Fruit fly (Drosophila melanogaster) whole organism, embryonic: ENCODE measurements around the gene Uck.

Experiments
- CG8359 ChIP-seq: fragments of 200-800 bp; sonication (Bioruptor generic); optimal IDR thresholded peaks from 2 replicates; lab custom pipeline; 2017; ENCODE audit warnings: missing biosample characterization, mild to moderate bottlenecking, missing genetic modification characterization, borderline replicate concordance
- Hr39 ChIP-seq: fragments of >200 bp; optimal IDR thresholded peaks from 2 replicates; lab custom pipeline; 2017
- abd-A ChIP-seq: fragments of 200-800 bp; sonication (Bioruptor generic); optimal IDR thresholded peaks from 3 replicates; lab custom pipeline; 2019; ENCODE audit warnings: missing biosample characterization, mild to moderate bottlenecking, missing genetic modification characterization, moderate library complexity
- ash1 ChIP-seq: fragments of 200-800 bp; sonication (Bioruptor generic); optimal IDR thresholded peaks from 2 replicates; lab custom pipeline; 2018; ENCODE audit warnings: missing biosample characterization, mild to moderate bottlenecking, missing genetic modification characterization

dm6 chr3R:24341251-24341650 is 51.3 kb downstream of the Uck start, which contains the start of gene Ms:
- TF ChIP-seq abd-A (tag; lab: Kevin White, UChicago) (no peak), CG8359 (GFP tag; lab: Kevin White, UChicago) (no peak), ash1 (no peak), Hr39 (lab: Kevin White, UChicago) (no peak)
